Fruit fly (Drosophila melanogaster) whole organism, embryonic: ENCODE measurements around the gene cic.

Source experiments
- Aef1 ChIP-seq: fragments of 200-800 bp; sonication (Bioruptor generic); IDR thresholded peaks from 3 replicates; pipeline ENCODE4 v1.3.6; 2022; ENCODE audit warnings: missing biosample characterization, missing genetic modification characterization
- Atf-2 ChIP-seq: fragments of 200-800 bp; sonication (Bioruptor generic); optimal IDR thresholded peaks from 2 replicates; lab custom pipeline; 2016; ENCODE audit warnings: missing biosample characterization, missing genetic modification characterization
- Atf6 ChIP-seq: fragments of 200-800 bp; sonication (Bioruptor generic); IDR thresholded peaks from 2 replicates; pipeline ENCODE4 v1.3.6; 2022; ENCODE audit warnings: missing biosample characterization, missing genetic modification characterization
- BtbVII ChIP-seq: fragments of 200-800 bp; sonication (Bioruptor generic); optimal IDR thresholded peaks from 3 replicates; lab custom pipeline; 2017; ENCODE audit warnings: missing biosample characterization, mild to moderate bottlenecking, missing genetic modification characterization
- CG11696 ChIP-seq: fragments of 200-800 bp; sonication (Bioruptor generic); IDR thresholded peaks from 2 replicates; pipeline ENCODE4 v1.3.6; 2022; ENCODE audit warnings: missing biosample characterization, missing genetic modification characterization
- CG11723 ChIP-seq: fragments of 200-800 bp; sonication (Bioruptor generic); optimal IDR thresholded peaks from 2 replicates; lab custom pipeline; 2017; ENCODE audit warnings: missing biosample characterization, mild to moderate bottlenecking, missing genetic modification characterization
- CG12155 ChIP-seq: fragments of 200-800 bp; sonication (Bioruptor generic); optimal IDR thresholded peaks from 3 replicates; lab custom pipeline; 2016; ENCODE audit warnings: missing biosample characterization, missing genetic modification characterization
- CG13424 ChIP-seq: fragments of 200-800 bp; sonication (Bioruptor generic); optimal IDR thresholded peaks from 2 replicates; lab custom pipeline; 2019; ENCODE audit warnings: missing biosample characterization, mild to moderate bottlenecking, missing genetic modification characterization, moderate library complexity
- CG13624 ChIP-seq: fragments of 200-800 bp; sonication (Bioruptor generic); optimal IDR thresholded peaks from 2 replicates; lab custom pipeline; 2016; ENCODE audit warnings: missing biosample characterization, missing genetic modification characterization
- CG14441 ChIP-seq: fragments of 200-800 bp; sonication (Bioruptor generic); IDR thresholded peaks from 2 replicates; pipeline ENCODE4 v1.3.6; 2022; ENCODE audit warnings: missing biosample characterization, missing genetic modification characterization
- CG14965 ChIP-seq: fragments of 200-800 bp; sonication (Bioruptor generic); optimal IDR thresholded peaks from 2 replicates; lab custom pipeline; 2016; ENCODE audit warnings: missing biosample characterization, missing genetic modification characterization, borderline replicate concordance
- CG16863 ChIP-seq: fragments of 200-800 bp; sonication (Bioruptor generic); optimal IDR thresholded peaks from 3 replicates; lab custom pipeline; 2016; ENCODE audit warnings: missing biosample characterization, missing genetic modification characterization
- CG17359 ChIP-seq: fragments of 200-800 bp; sonication (Bioruptor generic); optimal IDR thresholded peaks from 3 replicates; lab custom pipeline; 2018; ENCODE audit warnings: missing biosample characterization, mild to moderate bottlenecking, missing genetic modification characterization, moderate library complexity
- CG17829 ChIP-seq: fragments of 200-800 bp; optimal IDR thresholded peaks from 2 replicates; lab custom pipeline; 2019; ENCODE audit warnings: missing biosample characterization, mild to moderate bottlenecking, missing genetic modification characterization, moderate library complexity
- CG2199 ChIP-seq: fragments of 200-800 bp; sonication (Bioruptor generic); IDR thresholded peaks from 3 replicates; pipeline ENCODE4 v1.3.6; 2022; ENCODE audit warnings: missing biosample characterization, missing genetic modification characterization
- CG3065 ChIP-seq: fragments of 200-800 bp; sonication (Bioruptor generic); optimal IDR thresholded peaks from 2 replicates; lab custom pipeline; 2016; ENCODE audit warnings: missing biosample characterization, missing genetic modification characterization
- CG31224 ChIP-seq: fragments of 200-800 bp; sonication (Bioruptor generic); IDR thresholded peaks from 2 replicates; pipeline ENCODE4 v1.3.6; 2022; ENCODE audit warnings: missing biosample characterization, missing genetic modification characterization
- CG31441 ChIP-seq: fragments of 200-800 bp; sonication (Bioruptor generic); IDR thresholded peaks from 2 replicates; pipeline ENCODE4 v1.3.6; 2022; ENCODE audit warnings: missing biosample characterization, missing genetic modification characterization
- CG32772 ChIP-seq: fragments of 200-800 bp; sonication (Bioruptor generic); IDR thresholded peaks from 2 replicates; pipeline ENCODE4 v1.3.6; 2022; ENCODE audit warnings: missing biosample characterization, missing genetic modification characterization
- CG4328 ChIP-seq: fragments of 200-800 bp; sonication (Bioruptor generic); optimal IDR thresholded peaks from 3 replicates; lab custom pipeline; 2017; ENCODE audit warnings: missing biosample characterization, missing genetic modification reagents, missing genetic modification characterization
- CG4617 ChIP-seq: fragments of 200-800 bp; sonication (Bioruptor generic); optimal IDR thresholded peaks from 3 replicates; lab custom pipeline; 2016; ENCODE audit warnings: missing biosample characterization, missing genetic modification characterization, borderline replicate concordance
- CG6175 ChIP-seq: fragments of 200-800 bp; sonication (Bioruptor generic); IDR thresholded peaks from 3 replicates; pipeline ENCODE4 v1.3.6; 2022; ENCODE audit warnings: missing biosample characterization, missing genetic modification characterization
- CG6272 ChIP-seq: fragments of 200-800 bp; sonication (Bioruptor generic); IDR thresholded peaks from 2 replicates; pipeline ENCODE4 v1.3.6; 2022; ENCODE audit warnings: missing biosample characterization, missing genetic modification characterization
- CG7372 ChIP-seq: fragments of 200-800 bp; sonication (Bioruptor generic); IDR thresholded peaks from 2 replicates; pipeline ENCODE4 v1.3.6; 2022; ENCODE audit warnings: missing biosample characterization, missing genetic modification characterization
- CG8359 ChIP-seq: fragments of 200-800 bp; sonication (Bioruptor generic); optimal IDR thresholded peaks from 2 replicates; lab custom pipeline; 2017; ENCODE audit warnings: missing biosample characterization, mild to moderate bottlenecking, missing genetic modification characterization, borderline replicate concordance
- CG9727 ChIP-seq: fragments of 200-800 bp; sonication (Bioruptor generic); optimal IDR thresholded peaks from 3 replicates; lab custom pipeline; 2017; ENCODE audit warnings: missing biosample characterization, mild to moderate bottlenecking, missing genetic modification characterization
- HLH4C ChIP-seq: fragments of 200-800 bp; sonication (Bioruptor generic); IDR thresholded peaks from 3 replicates; pipeline ENCODE4 v1.3.6; 2022; ENCODE audit warnings: missing biosample characterization, missing genetic modification characterization; ENCODE audit not compliant: partially characterized antibody
- HLHmδ ChIP-seq: fragments of 200-800 bp; sonication (Bioruptor generic); optimal IDR thresholded peaks from 2 replicates; lab custom pipeline; 2018; ENCODE audit warnings: missing biosample characterization, mild to moderate bottlenecking, missing genetic modification characterization, moderate library complexity
- Hand ChIP-seq: fragments of 200-800 bp; sonication (Bioruptor generic); optimal IDR thresholded peaks from 2 replicates; lab custom pipeline; 2017; ENCODE audit warnings: mild to moderate bottlenecking, missing biosample characterization, missing genetic modification reagents, missing genetic modification characterization
- Mes4 ChIP-seq: fragments of 200-800 bp; sonication (Bioruptor generic); optimal IDR thresholded peaks from 2 replicates; lab custom pipeline; 2016; ENCODE audit warnings: missing biosample characterization, missing genetic modification characterization
- Sox100B ChIP-seq: fragments of 200-800 bp; sonication (Bioruptor generic); optimal IDR thresholded peaks from 3 replicates; lab custom pipeline; 2018; ENCODE audit warnings: missing biosample characterization, mild to moderate bottlenecking, missing genetic modification characterization
- Trl ChIP-seq, 3 experiments: fragments of >200 bp in 2 of 3; fragments of 200-800 bp in 1 of 3; sonication (Bioruptor generic) in 1 of 3; optimal IDR thresholded peaks; 2 replicates in 1 of 3; 3 replicates in 2 of 3; lab custom pipeline; 2016 to 2017; ENCODE audit warnings: missing biosample characterization in 1 of 3, missing genetic modification characterization in 1 of 3
- bowl ChIP-seq: fragments of 200-800 bp; sonication (Bioruptor generic); IDR thresholded peaks from 2 replicates; pipeline ENCODE4 v1.3.6; 2022; ENCODE audit warnings: missing biosample characterization, missing genetic modification characterization
- caup ChIP-seq: fragments of 200-800 bp; sonication (Bioruptor generic); optimal IDR thresholded peaks from 3 replicates; lab custom pipeline; 2017; ENCODE audit warnings: missing biosample characterization, mild to moderate bottlenecking, missing genetic modification characterization, moderate library complexity; ENCODE audit not compliant: severe bottlenecking
- cg ChIP-seq: fragments of 200-800 bp; sonication (Bioruptor generic); optimal IDR thresholded peaks from 3 replicates; lab custom pipeline; 2019; ENCODE audit warnings: missing biosample characterization, mild to moderate bottlenecking, missing genetic modification characterization, moderate library complexity
- chinmo ChIP-seq: fragments of 200-800 bp; sonication (Bioruptor generic); IDR thresholded peaks from 4 replicates; pipeline ENCODE4 v1.3.6; 2022; ENCODE audit warnings: missing biosample characterization, missing genetic modification characterization; ENCODE audit not compliant: partially characterized antibody
- crol ChIP-seq: fragments of 200-800 bp; sonication (Bioruptor generic); IDR thresholded peaks from 2 replicates; pipeline ENCODE4 v1.3.6; 2022; ENCODE audit warnings: missing biosample characterization, missing genetic modification characterization
- eve ChIP-seq, 2 experiments: fragments of >200 bp; optimal IDR thresholded peaks; 2 replicates each; lab custom pipeline; 2017; ENCODE audit warnings: missing biosample characterization in 2 of 2, missing genetic modification characterization in 2 of 2
- fd3F ChIP-seq: fragments of 200-800 bp; sonication (Bioruptor generic); optimal IDR thresholded peaks from 2 replicates; lab custom pipeline; 2018; ENCODE audit warnings: missing biosample characterization, mild to moderate bottlenecking, missing genetic modification characterization, moderate library complexity
- fru ChIP-seq: fragments of >200 bp; optimal IDR thresholded peaks from 2 replicates; lab custom pipeline; 2017
- hbn ChIP-seq: fragments of 200-800 bp; sonication (Bioruptor generic); IDR thresholded peaks from 2 replicates; pipeline ENCODE4 v1.3.6; 2022; ENCODE audit warnings: missing biosample characterization, missing genetic modification characterization; ENCODE audit not compliant: partially characterized antibody
- kah ChIP-seq: fragments of 200-800 bp; sonication (Bioruptor generic); optimal IDR thresholded peaks from 2 replicates; lab custom pipeline; 2018; ENCODE audit warnings: missing biosample characterization, mild to moderate bottlenecking, missing genetic modification characterization
- psq ChIP-seq: fragments of 200-800 bp; sonication (Bioruptor generic); optimal IDR thresholded peaks from 2 replicates; lab custom pipeline; 2017; ENCODE audit warnings: missing biosample characterization, missing genetic modification characterization
- pzg ChIP-seq: fragments of 200-800 bp; sonication (Bioruptor generic); optimal IDR thresholded peaks from 3 replicates; lab custom pipeline; 2018; ENCODE audit warnings: missing biosample characterization, mild to moderate bottlenecking, missing genetic modification characterization, moderate library complexity
- ranshi ChIP-seq: fragments of 200-800 bp; sonication (Bioruptor generic); IDR thresholded peaks from 2 replicates; pipeline ENCODE4 v1.3.6; 2022; ENCODE audit warnings: missing biosample characterization, missing genetic modification characterization
- seq ChIP-seq: fragments of 200-800 bp; sonication (Bioruptor generic); IDR thresholded peaks from 2 replicates; pipeline ENCODE4 v1.3.6; 2022; ENCODE audit warnings: missing biosample characterization, missing genetic modification characterization
- slbo ChIP-seq: fragments of 200-800 bp; sonication (Bioruptor generic); IDR thresholded peaks from 2 replicates; pipeline ENCODE4 v1.3.6; 2022; ENCODE audit warnings: missing biosample characterization, missing genetic modification characterization
- sug ChIP-seq: fragments of 200-800 bp; optimal IDR thresholded peaks from 2 replicates; lab custom pipeline; 2019; ENCODE audit warnings: missing biosample characterization, mild to moderate bottlenecking, missing genetic modification characterization, moderate library complexity
- tio ChIP-seq: fragments of 200-800 bp; sonication (Bioruptor generic); optimal IDR thresholded peaks from 2 replicates; lab custom pipeline; 2017; ENCODE audit warnings: missing biosample characterization, missing genetic modification characterization, inconsistent platforms

cic gene

dm6 chr3R:20257180-20257936, 4.8 kb downstream of the cic start:
- TF ChIP-seq ranshi (GFP tag; lab: Robert Waterston, UW) (0 out of 2 replicates have a peak, but pooled peaks have one; percentile 32), seq (no peak), HLHmδ (GFP tag; lab: Kevin White, UChicago) (no peak), CG31441 (GFP tag; lab: Robert Waterston, UW) (no peak), Atf6 (GFP tag; lab: Robert Waterston, UW) (0 out of 2 replicates have a peak, but pooled peaks have one; percentile 36), CG17829 (tag; lab: Kevin White, UChicago) (no peak), CG4328 (GFP tag; lab: Kevin White, UChicago) (peak; percentile 11), CG6272 (no peak), cg (peak; percentile 91), bowl (GFP tag; lab: Robert Waterston, UW) (peak; percentile 88), Atf-2 (GFP tag; lab: Kevin White, UChicago) (no peak), eve (GFP tag; optimal IDR thresholded peaks at IDR 0.05; lab: Kevin White, UChicago) (peak in 1 of 2 experiments; percentile 54), slbo (GFP tag; lab: Robert Waterston, UW) (0 out of 2 replicates have a peak, but pooled peaks have one; percentile 12), CG32772 (GFP tag; lab: Robert Waterston, UW) (no peak), CG31224 (0 out of 2 replicates have a peak, but pooled peaks have one; percentile 23), fru (lab: Kevin White, UChicago) (no peak), fd3F (no peak), hbn (GFP tag; lab: Robert Waterston, UW) (no peak), psq (GFP tag; lab: Kevin White, UChicago) (peak; percentile 22), Sox100B (GFP tag; lab: Kevin White, UChicago) (no peak), kah (GFP tag; lab: Kevin White, UChicago) (no peak), CG12155 (GFP tag; lab: Kevin White, UChicago) (no peak), CG2199 (GFP tag; lab: Robert Waterston, UW) (peak; percentile 81; the same call in 2 of the 3 replicates), CG8359 (no peak), crol (GFP tag; lab: Robert Waterston, UW) (peak; percentile 82), CG11723 (GFP tag; lab: Kevin White, UChicago) (no peak), tio (GFP tag; lab: Kevin White, UChicago) (no peak), Hand (GFP tag; lab: Kevin White, UChicago) (no peak), pzg (no peak), Aef1 (GFP tag; lab: Robert Waterston, UW) (peak; percentile 49; the same call in 2 of the 3 replicates), CG14965 (GFP tag; lab: Kevin White, UChicago) (no peak), HLH4C (GFP tag; lab: Robert Waterston, UW) (no peak), Mes4 (no peak), CG11696 (GFP tag; lab: Robert Waterston, UW) (0 out of 2 replicates have a peak, but pooled peaks have one; percentile 15), caup (GFP tag; lab: Kevin White, UChicago) (peak; percentile 53), CG13624 (GFP tag; lab: Kevin White, UChicago) (no peak), CG7372 (GFP tag; lab: Robert Waterston, UW) (peak; percentile 91), CG9727 (GFP tag; lab: Kevin White, UChicago) (peak; percentile 10), CG14441 (no peak), CG13424 (tag; lab: Kevin White, UChicago) (no peak), CG17359 (peak; percentile 5), chinmo (GFP tag; lab: Robert Waterston, UW) (peak; percentile 90; the same call in 3 of the 4 replicates), CG16863 (GFP tag; lab: Kevin White, UChicago) (peak; percentile 8), CG4617 (GFP tag; lab: Kevin White, UChicago) (no peak), sug (tag; lab: Kevin White, UChicago) (peak; percentile 12), BtbVII (GFP tag; lab: Kevin White, UChicago) (peak; percentile 15), CG3065 (GFP tag; lab: Kevin White, UChicago) (no peak), Trl (optimal IDR thresholded peaks at IDR 0.05; lab: Kevin White, UChicago) (peak in 1 of 2 experiments; percentile 2), Trl (GFP tag; optimal IDR thresholded peaks at IDR 0.05; lab: Kevin White, UChicago) (no peak), CG6175 (GFP tag; lab: Robert Waterston, UW) (peak; percentile 88)
